Worm (Caenorhabditis elegans) whole organism, L1 larva: ENCODE data around the gene Y41C4A.22.

Experiments used
- ceh-8 ChIP-seq: fragments of 200-800 bp; sonication (Bioruptor generic); optimal IDR thresholded peaks from 2 replicates; lab custom pipeline; 2018; ENCODE audit warnings: mild to moderate bottlenecking, missing genetic modification characterization, moderate library complexity, missing compliant biosample characterization
- lin-39 ChIP-seq: fragments of 150-350 bp; optimal IDR thresholded peaks from 2 replicates; lab custom pipeline; 2014; ENCODE audit warnings: missing biosample characterization, missing genetic modification reagents, missing genetic modification characterization
- pqm-1 ChIP-seq: sonication (generic microtip); optimal IDR thresholded peaks from 3 replicates; lab custom pipeline; 2017; ENCODE audit warnings: missing biosample characterization, missing genetic modification characterization

DNA sequence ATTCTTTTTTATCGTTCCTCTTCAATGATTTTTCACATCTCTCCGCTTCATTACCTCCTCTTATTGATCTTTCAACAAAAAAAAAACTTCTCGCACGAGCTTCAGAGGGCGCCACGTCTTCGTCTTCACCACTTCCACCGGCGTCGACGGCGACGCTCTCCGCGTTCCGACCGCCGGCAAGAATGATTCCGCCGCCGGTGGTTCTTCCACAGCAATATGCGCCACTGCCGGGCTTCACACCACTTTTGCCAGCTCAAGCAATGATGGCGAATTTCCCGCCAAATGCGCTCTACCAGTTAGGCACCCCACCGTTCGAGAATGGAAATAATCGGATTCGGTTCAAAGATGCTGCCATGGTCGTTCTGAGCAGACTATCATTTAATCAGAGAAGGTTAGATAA, 12.0 kb upstream of the Y41C4A.22 start:
- TF ChIP-seq lin-39 (tag; lab: Kevin White, UChicago): no peak
- TF ChIP-seq ceh-8 (GFP tag; lab: Kevin White, UChicago): no peak
- no peak for TF ChIP-seq pqm-1 (tag; lab: Kevin White, UChicago)
